Worm (Caenorhabditis elegans) whole organism, midembryonic: ENCODE measurements around the gene F36D3.4.

Experiments used
- T22C8.4 ChIP-seq: fragments of 200-800 bp; sonication (Bioruptor generic); IDR thresholded peaks from 2 replicates; pipeline ENCODE4 v1.3.6; 2022; ENCODE audit warnings: missing genetic modification characterization, missing compliant biosample characterization
- cog-1 ChIP-seq: sonication (generic microtip); optimal IDR thresholded peaks from 2 replicates; lab custom pipeline; 2016; ENCODE audit warnings: missing genetic modification characterization, missing compliant biosample characterization
- klf-2 ChIP-seq: fragments of 200-800 bp; sonication (Bioruptor generic); conservative IDR thresholded peaks from 2 replicates; pipeline ENCODE4 v1.3.6; 2022; ENCODE audit warnings: missing genetic modification reagents, missing genetic modification characterization, missing compliant biosample characterization
- ref-1 ChIP-seq: fragments of 200-800 bp; sonication (Bioruptor generic); conservative IDR thresholded peaks from 2 replicates; pipeline ENCODE4 v1.3.6; 2022; ENCODE audit warnings: missing genetic modification reagents, missing genetic modification characterization, missing compliant biosample characterization
- ztf-29 ChIP-seq: fragments of 200-800 bp; sonication (Bioruptor generic); IDR thresholded peaks from 2 replicates; pipeline ENCODE4 v1.3.6; 2022; ENCODE audit warnings: missing genetic modification reagents, missing genetic modification characterization, missing compliant biosample characterization

- no peak for TF ChIP-seq cog-1 (tag; lab: Kevin White, UChicago)
- TF ChIP-seq ztf-29 (GFP tag; lab: Robert Waterston, UW): no peak
- no peak for TF ChIP-seq T22C8.4 (GFP tag; lab: Robert Waterston, UW)
- TF ChIP-seq ref-1 (GFP tag; lab: Robert Waterston, UW): no peak
- TF ChIP-seq klf-2 (GFP tag; lab: Robert Waterston, UW): no peak
Observed at ce11 chrV:16471995-16472563, 45.4 kb downstream of the F36D3.4 start, which contains the start of gene srw-35.
